Worm (Caenorhabditis elegans) whole organism, L4 larva: ENCODE results near the gene tin-10.

Experiments used
- F26F4.8 ChIP-seq: fragments of 200-800 bp; sonication (Bioruptor generic); conservative IDR thresholded peaks from 2 replicates; pipeline ENCODE4 v1.3.6; 2022; ENCODE audit warnings: missing genetic modification characterization, missing compliant biosample characterization
- F49E8.2 ChIP-seq: sonication (generic microtip); optimal IDR thresholded peaks from 2 replicates; lab custom pipeline; 2016; ENCODE audit warnings: missing compliant biosample characterization, mild to moderate bottlenecking, missing genetic modification characterization, borderline replicate concordance
- Y5F2A.4 ChIP-seq: fragments of 200-800 bp; sonication (Bioruptor generic); optimal IDR thresholded peaks from 2 replicates; lab custom pipeline; 2018; ENCODE audit warnings: mild to moderate bottlenecking, missing genetic modification characterization, missing compliant biosample characterization
- aha-1 ChIP-seq: fragments of 150-350 bp; peaks from one replicate; lab custom pipeline; 2014; ENCODE audit warnings: missing biosample characterization, missing genetic modification characterization
- aly-2 ChIP-seq: sonication (generic microtip); optimal IDR thresholded peaks from 2 replicates; lab custom pipeline; 2018; ENCODE audit warnings: missing biosample characterization, missing genetic modification characterization
- attf-4 ChIP-seq: sonication (generic microtip); optimal IDR thresholded peaks from 3 replicates; lab custom pipeline; 2017; ENCODE audit warnings: missing biosample characterization, missing genetic modification characterization
- ceh-44 ChIP-seq: fragments of 200-800 bp; sonication (Bioruptor generic); IDR thresholded peaks from 2 replicates; pipeline ENCODE4 v1.3.6; 2022; ENCODE audit warnings: missing genetic modification reagents, missing genetic modification characterization, missing compliant biosample characterization
- ceh-82 ChIP-seq: sonication (generic microtip); optimal IDR thresholded peaks from 2 replicates; lab custom pipeline; 2017; ENCODE audit warnings: missing biosample characterization, missing genetic modification characterization
- cey-2 ChIP-seq: sonication (generic microtip); optimal IDR thresholded peaks from 3 replicates; lab custom pipeline; 2017; ENCODE audit warnings: missing genetic modification characterization, mild to moderate bottlenecking, missing compliant biosample characterization, antibody characterized with exemption, borderline replicate concordance; ENCODE audit not compliant: insufficient read depth
- ctbp-1 ChIP-seq: fragments of 200-800 bp; sonication (Bioruptor generic); IDR thresholded peaks from 2 replicates; pipeline ENCODE4 v1.3.6; 2022; ENCODE audit warnings: missing genetic modification reagents, missing genetic modification characterization, missing compliant biosample characterization
- daf-19 ChIP-seq: fragments of 200-800 bp; sonication (Bioruptor generic); conservative IDR thresholded peaks from 2 replicates; pipeline ENCODE4 v1.3.6; 2022; ENCODE audit warnings: missing genetic modification characterization, missing compliant biosample characterization
- daf-8 ChIP-seq: fragments of 200-800 bp; sonication (Bioruptor generic); IDR thresholded peaks from 2 replicates; pipeline ENCODE4 v1.3.6; 2022; ENCODE audit warnings: missing genetic modification characterization, missing compliant biosample characterization
- dmd-6 ChIP-seq: fragments of 200-800 bp; sonication (Bioruptor generic); IDR thresholded peaks from 2 replicates; pipeline ENCODE4 v1.3.6; 2022; ENCODE audit warnings: missing genetic modification reagents, missing genetic modification characterization, missing compliant biosample characterization
- dmd-9 ChIP-seq: fragments of 200-800 bp; sonication (Bioruptor generic); IDR thresholded peaks from 2 replicates; pipeline ENCODE4 v1.3.6; 2022; ENCODE audit warnings: missing genetic modification reagents, missing genetic modification characterization, missing compliant biosample characterization
- egl-43 ChIP-seq: fragments of 200-800 bp; sonication (Bioruptor generic); IDR thresholded peaks from 2 replicates; pipeline ENCODE4 v1.3.6; 2022; ENCODE audit warnings: missing genetic modification reagents, missing genetic modification characterization, missing compliant biosample characterization
- hif-1 ChIP-seq, 2 experiments: sonication (generic microtip); optimal IDR thresholded peaks; 2 replicates each; lab custom pipeline; 2016 to 2017; ENCODE audit warnings: missing compliant biosample characterization in 2 of 2, missing genetic modification characterization in 2 of 2, missing genetic modification reagents in 2 of 2, missing genotype in 2 of 2, mild to moderate bottlenecking in 1 of 2
- madf-9 ChIP-seq: fragments of 200-800 bp; sonication (Bioruptor generic); conservative IDR thresholded peaks from 2 replicates; pipeline ENCODE4 v1.3.6; 2022; ENCODE audit warnings: missing genetic modification reagents, missing genetic modification characterization, missing compliant biosample characterization
- mep-1 ChIP-seq: fragments of 150-350 bp; sonication (generic microtip); optimal IDR thresholded peaks from 3 replicates; lab custom pipeline; 2014; ENCODE audit warnings: missing biosample characterization, missing genetic modification characterization
- mxl-2 ChIP-seq: fragments of 200-800 bp; sonication (Bioruptor generic); conservative IDR thresholded peaks from 2 replicates; pipeline ENCODE4 v1.3.6; 2022; ENCODE audit warnings: missing genetic modification reagents, missing genetic modification characterization, missing compliant biosample characterization
- mxl-3 ChIP-seq: fragments of 200-800 bp; sonication (Bioruptor generic); optimal IDR thresholded peaks from 2 replicates; lab custom pipeline; 2018; ENCODE audit warnings: mild to moderate bottlenecking, missing genetic modification characterization, missing compliant biosample characterization
- nhr-237 ChIP-seq: sonication (generic microtip); optimal IDR thresholded peaks from 2 replicates; lab custom pipeline; 2017; ENCODE audit warnings: missing biosample characterization, missing genetic modification characterization
- nhr-25 ChIP-seq: sonication (generic microtip); optimal IDR thresholded peaks from 2 replicates; lab custom pipeline; 2017; ENCODE audit warnings: missing genetic modification characterization, mild to moderate bottlenecking, missing compliant biosample characterization, antibody characterized with exemption, moderate library complexity, borderline replicate concordance; ENCODE audit not compliant: insufficient read depth
- nhr-42 ChIP-seq: fragments of 200-800 bp; sonication (Bioruptor generic); IDR thresholded peaks from 2 replicates; pipeline ENCODE4 v1.3.6; 2022; ENCODE audit warnings: missing genetic modification characterization, missing compliant biosample characterization
- saeg-2 ChIP-seq: fragments of 200-800 bp; sonication (Bioruptor generic); IDR thresholded peaks from 2 replicates; pipeline ENCODE4 v1.3.6; 2022; ENCODE audit warnings: missing genetic modification reagents, missing genetic modification characterization, missing compliant biosample characterization
- set-16 ChIP-seq: fragments of 200-800 bp; sonication (Bioruptor generic); IDR thresholded peaks from 2 replicates; pipeline ENCODE4 v1.3.6; 2022; ENCODE audit warnings: missing genetic modification reagents, missing genetic modification characterization, missing compliant biosample characterization
- spr-3 ChIP-seq: fragments of 200-800 bp; sonication (Bioruptor generic); optimal IDR thresholded peaks from 2 replicates; lab custom pipeline; 2018; ENCODE audit warnings: mild to moderate bottlenecking, missing genetic modification characterization, missing compliant biosample characterization
- unc-62 ChIP-seq, 3 experiments: fragments of 150-350 bp in 1 of 3; sonication (generic microtip); optimal IDR thresholded peaks in 2 of 3; peaks in 1 of 3; 1 replicate in 1 of 3; 2 replicates in 2 of 3; lab custom pipeline; 2014 to 2017; ENCODE audit warnings: missing biosample characterization in 3 of 3, missing genetic modification characterization in 3 of 3, missing genetic modification reagents in 3 of 3, missing genotype in 1 of 3
- ztf-7 ChIP-seq: fragments of 150-350 bp; optimal IDR thresholded peaks from 2 replicates; lab custom pipeline; 2014; ENCODE audit warnings: missing biosample characterization, missing genetic modification characterization

The tin-10 gene

DNA sequence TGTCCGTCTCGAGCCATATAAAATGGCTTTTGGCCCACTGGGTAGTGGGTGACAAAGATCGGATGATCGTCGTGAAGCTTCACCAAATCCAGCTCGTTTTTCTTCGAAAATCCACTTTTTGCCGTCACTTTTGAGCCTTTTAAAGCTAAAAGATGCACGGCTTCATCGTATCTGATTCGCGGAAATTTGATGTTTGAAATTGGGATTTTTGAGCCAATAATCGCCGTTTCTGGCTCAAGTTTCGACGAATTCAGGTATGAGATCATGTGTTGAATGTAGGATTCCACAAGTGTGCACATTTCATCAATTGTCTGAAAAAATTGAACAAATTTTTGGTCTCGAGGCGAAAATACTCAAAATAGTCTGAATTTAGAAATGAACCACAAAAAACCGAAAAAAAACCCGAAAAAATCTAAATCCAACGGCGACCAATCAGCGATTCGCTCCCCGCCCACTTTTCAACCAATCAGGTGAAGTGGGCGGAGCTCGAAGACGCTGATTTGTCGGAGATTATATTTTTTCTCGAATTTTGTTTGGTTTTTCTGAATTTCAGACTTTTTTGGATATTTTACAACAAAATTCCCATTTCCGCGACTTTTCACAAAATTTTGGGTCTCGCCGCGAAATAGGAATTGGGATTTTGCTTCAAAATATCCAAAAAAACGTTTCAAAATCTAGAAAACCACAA, 13.8 kb downstream of the tin-10 start:
- TF ChIP-seq aha-1: peak; percentile 94
- TF ChIP-seq egl-43 (GFP tag; lab: Robert Waterston, UW): no peak
- TF ChIP-seq dmd-9 (GFP tag; lab: Robert Waterston, UW): no peak
- TF ChIP-seq dmd-6 (GFP tag; lab: Robert Waterston, UW): no peak
- TF ChIP-seq spr-3: no peak
- no peak for TF ChIP-seq daf-19 (GFP tag; lab: Robert Waterston, UW)
- no peak for TF ChIP-seq mxl-2 (GFP tag; lab: Robert Waterston, UW)
- TF ChIP-seq Y5F2A.4 (GFP tag; lab: Kevin White, UChicago): no peak
- no peak for TF ChIP-seq F26F4.8 (GFP tag; lab: Robert Waterston, UW)

- TF ChIP-seq attf-4 (tag; lab: Kevin White, UChicago) (no peak), hif-1 (tag; optimal IDR thresholded peaks at IDR 0.05; lab: Kevin White, UChicago) (no peak), nhr-237 (tag; lab: Kevin White, UChicago) (no peak)
Measured at ce11 chrIII:11487245-11487644, 15.4 kb downstream of the tin-10 start, which contains the start of gene popl-5. Gene popl-5, minus strand, starts transcription at chrIII:11487345.

DNA sequence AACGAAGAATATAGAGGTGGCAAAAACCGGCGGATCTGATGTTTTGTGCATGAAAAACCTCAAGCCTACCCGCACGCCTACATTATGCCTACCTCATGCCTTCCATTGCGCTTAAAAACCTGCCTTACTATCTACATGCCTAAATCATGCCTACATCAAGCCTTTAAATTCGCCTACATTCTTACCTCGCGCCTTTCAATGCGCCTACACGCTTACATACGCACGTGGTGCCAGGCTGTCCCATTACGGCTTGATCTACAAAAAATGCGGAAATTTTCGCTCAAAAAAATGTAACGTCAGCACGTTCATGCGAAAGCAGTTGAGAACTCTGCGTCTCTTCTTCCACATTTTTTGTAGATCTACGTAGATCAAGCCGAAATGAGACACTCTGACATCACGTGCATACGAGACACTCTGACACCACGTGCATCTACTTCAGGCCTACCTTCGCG, 18.5 kb downstream of the tin-10 start, which contains the start of gene fbxa-220:
Gene fbxa-220 (minus strand): TSS at position 51 of the 452 bp plus-strand sequence.
- TF ChIP-seq aha-1 (peak; percentile 95), mep-1 (tag; lab: Kevin White, UChicago) (no peak), ctbp-1 (GFP tag; lab: Robert Waterston, UW) (no peak), cey-2 (tag; lab: Kevin White, UChicago) (no peak), ceh-82 (tag; lab: Kevin White, UChicago) (no peak)

DNA sequence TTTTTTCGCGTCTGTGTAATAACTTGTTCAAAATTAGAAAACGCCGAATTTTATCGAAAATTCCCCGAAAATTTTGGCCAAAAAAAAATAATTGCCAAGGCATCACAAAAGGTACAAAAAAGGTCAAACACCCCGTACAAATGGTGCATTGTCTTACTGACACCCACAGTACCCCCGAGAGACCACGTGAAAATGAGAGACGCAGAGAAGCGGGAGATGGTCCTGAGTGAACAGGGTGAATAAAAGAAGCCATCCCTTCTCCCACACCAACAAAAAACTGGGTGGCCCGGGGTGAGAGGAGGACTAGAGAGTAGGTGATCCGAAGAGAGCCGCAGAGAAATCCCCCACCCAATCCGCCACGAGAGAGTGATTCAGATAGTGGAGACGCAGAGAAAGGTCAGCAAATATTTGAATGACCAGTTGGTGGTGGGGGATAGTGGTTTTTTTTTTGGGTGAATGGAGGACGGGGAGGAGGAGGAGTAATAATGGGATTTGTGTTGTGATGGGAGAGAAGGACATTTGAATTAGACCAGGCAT, 21.3 kb downstream of the tin-10 start:
- TF ChIP-seq saeg-2 (GFP tag; lab: Robert Waterston, UW) (no peak), set-16 (GFP tag; lab: Robert Waterston, UW) (peak; percentile 55), aly-2 (tag; lab: Kevin White, UChicago) (no peak), mxl-2 (GFP tag; lab: Robert Waterston, UW) (no peak), madf-9 (GFP tag; lab: Robert Waterston, UW) (no peak)

DNA sequence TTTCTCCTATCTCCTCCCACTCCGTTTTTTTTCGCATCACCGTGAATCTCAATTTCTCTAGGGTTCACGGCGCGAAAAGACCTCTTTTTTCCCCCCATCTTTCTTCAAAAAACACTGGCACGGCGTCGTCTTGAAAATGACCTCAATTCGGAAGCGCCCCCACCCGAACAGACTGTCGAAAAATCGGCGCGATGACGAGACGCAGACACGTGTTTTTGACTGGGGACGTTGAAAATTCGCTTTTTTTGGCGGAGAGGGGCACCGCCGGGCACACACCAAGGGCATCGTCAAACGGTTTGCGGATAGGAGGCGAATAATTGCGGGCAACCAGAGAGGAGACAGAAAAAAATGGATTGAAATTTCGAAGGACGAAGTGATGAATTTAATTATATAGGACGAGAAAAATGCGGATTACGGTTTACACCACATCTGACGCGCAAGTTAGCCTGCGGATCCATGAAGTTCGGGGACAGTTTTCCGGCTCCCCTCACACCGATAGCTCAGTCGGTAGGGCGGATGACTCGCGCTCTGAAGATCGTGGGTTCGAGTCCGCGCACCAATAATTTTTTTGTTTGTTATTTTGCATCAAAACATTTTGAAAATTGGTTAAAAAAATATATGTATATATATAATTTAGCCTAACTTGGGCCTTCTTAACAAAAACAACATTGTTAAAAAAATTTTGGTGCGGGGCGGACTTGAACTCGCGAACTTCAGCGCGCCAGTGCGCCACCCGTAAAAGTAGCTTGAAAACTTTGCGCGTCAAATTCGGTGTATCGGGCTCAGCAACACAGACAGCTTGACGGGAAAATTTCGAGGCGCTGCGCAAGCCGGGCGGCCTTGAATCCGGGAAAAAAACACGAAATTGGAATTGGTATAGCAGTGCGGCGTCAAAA, 23.9 kb downstream of the tin-10 start:
- TF ChIP-seq F49E8.2 (tag; lab: Kevin White, UChicago) (no peak), set-16 (GFP tag; lab: Robert Waterston, UW) (0 out of 2 replicates have a peak, but pooled peaks have one; percentile 22), ceh-44 (0 out of 2 replicates have a peak, but pooled peaks have one; percentile 4), ztf-7 (tag; lab: Kevin White, UChicago) (no peak), egl-43 (GFP tag; lab: Robert Waterston, UW) (0 out of 2 replicates have a peak, but pooled peaks have one; percentile 4), mxl-3 (GFP tag; lab: Kevin White, UChicago) (peak; percentile 46), daf-8 (GFP tag; lab: Robert Waterston, UW) (no peak), unc-62 (GFP tag; optimal IDR thresholded peaks at IDR 0.05 in 1 of 2; lab: Kevin White, UChicago) (peak in 1 of 2 experiments; percentile 26), unc-62 (tag; optimal IDR thresholded peaks at IDR 0.05; lab: Kevin White, UChicago) (no peak), nhr-42 (GFP tag; lab: Robert Waterston, UW) (0 out of 2 replicates have a peak, but pooled peaks have one; percentile 35), nhr-25 (tag; lab: Kevin White, UChicago) (peak; percentile 42)
